Fruit fly (Drosophila melanogaster) whole organism, pupa: ENCODE results near the gene CG7016.
A peak's percentile ranks its signal among the peaks of the same experiment; 100 is the strongest.

ENCODE experiments used
- CG10348 ChIP-seq: fragments of 200-800 bp; sonication (Bioruptor generic); IDR thresholded peaks from 2 replicates; pipeline ENCODE4 v1.3.6; 2022; ENCODE audit warnings: missing biosample characterization, missing genetic modification characterization
- CG12605 ChIP-seq: fragments of 200-800 bp; sonication (Bioruptor generic); IDR thresholded peaks from 2 replicates; pipeline ENCODE4 v1.3.6; 2022; ENCODE audit warnings: missing biosample characterization, missing genetic modification characterization
- CG13204 ChIP-seq: fragments of 200-800 bp; sonication (Bioruptor generic); optimal IDR thresholded peaks from 2 replicates; lab custom pipeline; 2018; ENCODE audit warnings: missing biosample characterization, mild to moderate bottlenecking, missing genetic modification characterization, moderate library complexity
- CG14655 ChIP-seq: fragments of 200-800 bp; sonication (Bioruptor generic); optimal IDR thresholded peaks from 3 replicates; lab custom pipeline; 2017; ENCODE audit warnings: mild to moderate bottlenecking, missing biosample characterization, missing genetic modification reagents, missing genetic modification characterization
- CG15710 ChIP-seq: fragments of 200-800 bp; sonication (Bioruptor generic); optimal IDR thresholded peaks from 2 replicates; lab custom pipeline; 2018; ENCODE audit warnings: missing biosample characterization, mild to moderate bottlenecking, missing genetic modification characterization, moderate library complexity
- CG17806 ChIP-seq: fragments of 200-800 bp; sonication (Bioruptor generic); optimal IDR thresholded peaks from 2 replicates; lab custom pipeline; 2018; ENCODE audit warnings: missing biosample characterization, mild to moderate bottlenecking, missing genetic modification characterization, moderate library complexity
- CG32121 ChIP-seq: fragments of 200-800 bp; sonication (Bioruptor generic); IDR thresholded peaks from 2 replicates; pipeline ENCODE4 v1.3.6; 2022; ENCODE audit warnings: missing biosample characterization, missing genetic modification characterization
- CG34367 ChIP-seq: fragments of 200-800 bp; sonication (Bioruptor generic); optimal IDR thresholded peaks from 2 replicates; lab custom pipeline; 2018; ENCODE audit warnings: missing biosample characterization, mild to moderate bottlenecking, missing genetic modification characterization
- CG4496 ChIP-seq: fragments of 200-800 bp; sonication (Bioruptor generic); IDR thresholded peaks from 3 replicates; pipeline ENCODE4 v1.3.6; 2022; ENCODE audit warnings: missing biosample characterization, missing genetic modification characterization
- CG8159 ChIP-seq: fragments of 200-800 bp; sonication (Bioruptor generic); optimal IDR thresholded peaks from 3 replicates; lab custom pipeline; 2018; ENCODE audit warnings: missing biosample characterization, mild to moderate bottlenecking, missing genetic modification characterization, moderate library complexity
- CG8301 ChIP-seq: fragments of 200-800 bp; sonication (Bioruptor generic); optimal IDR thresholded peaks from 2 replicates; lab custom pipeline; 2018; ENCODE audit warnings: missing biosample characterization, mild to moderate bottlenecking, missing genetic modification characterization
- CG9948 ChIP-seq: fragments of 200-800 bp; sonication (Bioruptor generic); optimal IDR thresholded peaks from 2 replicates; lab custom pipeline; 2018; ENCODE audit warnings: missing biosample characterization, mild to moderate bottlenecking, missing genetic modification characterization, moderate library complexity
- D1 ChIP-seq: fragments of 200-800 bp; sonication (Bioruptor generic); optimal IDR thresholded peaks from 2 replicates; lab custom pipeline; 2018; ENCODE audit warnings: missing biosample characterization, mild to moderate bottlenecking, missing genetic modification characterization, moderate library complexity
- EcR ChIP-seq: fragments of 200-800 bp; sonication (Bioruptor generic); optimal IDR thresholded peaks from 3 replicates; lab custom pipeline; 2019; ENCODE audit warnings: missing biosample characterization, missing genetic modification characterization, mild to moderate bottlenecking, moderate library complexity, missing genetic modification reagents
- Ets98B ChIP-seq: fragments of 200-800 bp; sonication (Bioruptor generic); IDR thresholded peaks from 2 replicates; pipeline ENCODE4 v1.3.6; 2022; ENCODE audit warnings: missing biosample characterization, missing genetic modification characterization
- Pif1A ChIP-seq: fragments of 200-800 bp; sonication (Bioruptor generic); optimal IDR thresholded peaks from 3 replicates; lab custom pipeline; 2016; ENCODE audit warnings: missing biosample characterization, missing genetic modification characterization
- Pif1B ChIP-seq: fragments of 200-800 bp; sonication (Bioruptor generic); optimal IDR thresholded peaks from 3 replicates; lab custom pipeline; 2016; ENCODE audit warnings: missing biosample characterization, missing genetic modification characterization
- Snoo ChIP-seq: fragments of 200-800 bp; sonication (Bioruptor generic); optimal IDR thresholded peaks from 3 replicates; lab custom pipeline; 2017; ENCODE audit warnings: missing biosample characterization, mild to moderate bottlenecking, missing genetic modification characterization, inconsistent platforms
- fd96Ca ChIP-seq: fragments of 200-800 bp; sonication (Bioruptor generic); IDR thresholded peaks from 3 replicates; pipeline ENCODE4 v1.3.6; 2022; ENCODE audit warnings: missing biosample characterization, missing genetic modification characterization
- gl ChIP-seq: fragments of 200-800 bp; sonication (Bioruptor generic); optimal IDR thresholded peaks from 2 replicates; lab custom pipeline; 2018; ENCODE audit warnings: missing biosample characterization, mild to moderate bottlenecking, missing genetic modification characterization
- rn ChIP-seq: fragments of 200-800 bp; sonication (Bioruptor generic); IDR thresholded peaks from 2 replicates; pipeline ENCODE4 v1.3.6; 2022; ENCODE audit warnings: missing biosample characterization, missing genetic modification characterization

CG7016 gene

dm6 chr3R:24851429-24851828, 11.3 kb upstream of the CG7016 start, which contains the start of gene Nct:
Gene Nct, plus strand, starts transcription at chr3R:24851601.
- TF ChIP-seq CG9948 (tag; lab: Kevin White, UChicago) (no peak), rn (no peak), Pif1A (GFP tag; lab: Kevin White, UChicago) (no peak), CG13204 (GFP tag; lab: Kevin White, UChicago) (no peak), CG34367 (tag; lab: Kevin White, UChicago) (no peak), Ets98B (GFP tag; lab: Robert Waterston, UW) (no peak), CG17806 (no peak), D1 (tag; lab: Kevin White, UChicago) (no peak), gl (no peak), CG8301 (tag; lab: Kevin White, UChicago) (no peak), CG12605 (GFP tag; lab: Robert Waterston, UW) (no peak), CG15710 (tag; lab: Kevin White, UChicago) (no peak), Pif1B (GFP tag; lab: Kevin White, UChicago) (no peak), fd96Ca (GFP tag; lab: Robert Waterston, UW) (no peak), CG10348 (GFP tag; lab: Robert Waterston, UW) (no peak), CG8159 (tag; lab: Kevin White, UChicago) (no peak)

DNA sequence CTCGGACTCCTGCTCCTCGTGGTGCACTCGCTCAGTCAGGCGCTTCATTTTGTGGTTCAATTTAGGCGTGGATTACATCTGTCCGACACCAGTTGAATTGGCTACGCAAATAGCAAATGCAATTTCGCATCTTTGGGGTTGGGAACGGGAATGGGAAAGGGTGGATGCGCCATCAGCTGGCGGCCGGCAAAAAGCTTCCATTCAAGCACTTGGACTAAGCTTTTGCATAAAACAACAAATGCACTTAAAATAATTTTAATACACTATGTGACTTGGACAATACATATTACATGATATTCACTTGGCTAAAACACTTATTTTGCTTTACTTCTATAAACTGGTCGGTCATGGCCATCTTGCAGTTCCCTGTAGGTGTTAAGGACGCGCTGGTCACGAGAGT, 6.6 kb upstream of the CG7016 start, which contains the start of gene HDAC11:
Gene HDAC11 (minus strand): TSS at position 101 of the 400 bp plus-strand sequence.
- TF ChIP-seq CG17806 (no peak), CG32121 (0 out of 2 replicates have a peak, but pooled peaks have one; percentile 27)

DNA sequence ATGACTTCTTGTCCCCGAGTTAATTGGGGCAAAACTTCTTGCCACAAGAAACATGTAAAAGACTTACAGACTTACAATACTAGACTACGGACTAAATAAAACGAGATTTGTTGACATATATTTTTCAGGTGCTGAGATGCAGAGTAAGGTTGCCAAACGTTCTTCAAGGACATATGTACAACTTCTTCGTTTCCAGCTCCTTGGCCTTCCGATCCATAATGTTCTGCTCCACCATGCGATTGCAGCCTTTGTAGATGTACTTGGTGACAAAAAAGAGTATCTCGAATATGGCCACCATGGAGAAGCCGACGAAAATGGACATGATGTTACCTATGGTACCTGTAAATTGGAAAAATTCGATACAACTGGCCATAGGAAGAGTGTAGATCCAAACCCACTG, 5.3 kb upstream of the CG7016 start, which contains the start of gene CAH4:
Gene CAH4 (minus strand): TSS at position 101 of the 400 bp plus-strand sequence.
- TF ChIP-seq fd96Ca (GFP tag; lab: Robert Waterston, UW) (no peak), CG12605 (GFP tag; lab: Robert Waterston, UW) (no peak), CG17806 (no peak), CG34367 (tag; lab: Kevin White, UChicago) (no peak), rn (no peak), CG10348 (GFP tag; lab: Robert Waterston, UW) (no peak), Snoo (tag; lab: Kevin White, UChicago) (no peak), CG15710 (tag; lab: Kevin White, UChicago) (no peak), CG14655 (GFP tag; lab: Kevin White, UChicago) (no peak), Ets98B (GFP tag; lab: Robert Waterston, UW) (no peak), Pif1A (GFP tag; lab: Kevin White, UChicago) (no peak), CG4496 (GFP tag; lab: Robert Waterston, UW) (no peak), CG13204 (GFP tag; lab: Kevin White, UChicago) (no peak), CG32121 (no peak)

DNA sequence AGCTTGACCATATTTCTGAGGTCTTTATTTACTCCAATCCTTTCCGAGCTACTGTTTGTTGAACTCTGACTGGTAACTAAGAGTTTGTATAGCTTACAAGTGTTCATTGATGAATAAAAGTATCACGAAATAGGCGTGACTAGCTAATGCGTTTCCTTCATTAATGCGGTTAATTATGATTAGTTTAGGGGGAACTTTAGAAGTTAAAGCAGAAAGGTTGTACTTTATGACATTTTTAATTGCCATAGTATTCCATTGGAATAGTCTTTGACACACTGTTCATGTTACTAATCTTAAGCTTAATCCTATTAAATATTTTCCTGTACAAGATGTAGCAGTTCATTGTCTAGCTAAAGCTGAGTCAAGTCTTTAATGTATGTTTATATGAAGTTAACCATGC, 3.0 kb upstream of the CG7016 start, which contains the start of gene ppk22:
Gene ppk22 (minus strand): TSS at position 101 of the 400 bp plus-strand sequence.
- TF ChIP-seq CG17806 = no peak
- TF ChIP-seq CG12605 (GFP tag; lab: Robert Waterston, UW) = no peak
- TF ChIP-seq CG9948 (tag; lab: Kevin White, UChicago) = no peak
- TF ChIP-seq CG15710 (tag; lab: Kevin White, UChicago) = no peak

dm6 chr3R:24860316-24860826, 2.4 kb upstream of the CG7016 start, which contains the start of gene CG13639:
Gene CG13639, minus strand, starts transcription at chr3R:24860366.
- no peak for TF ChIP-seq Ets98B (GFP tag; lab: Robert Waterston, UW)
- TF ChIP-seq CG34367 (tag; lab: Kevin White, UChicago) = peak; percentile 27
- peak; percentile 87 for TF ChIP-seq EcR (GFP tag; lab: Kevin White, UChicago)

dm6 chr3R:24862065-24862464, 666 bp upstream of the CG7016 start, which contains the start of gene CG13640:
Gene CG13640, minus strand, starts transcription at chr3R:24862165.
- TF ChIP-seq EcR (GFP tag; lab: Kevin White, UChicago) = no peak
- TF ChIP-seq rn = no peak
- no peak for TF ChIP-seq CG9948 (tag; lab: Kevin White, UChicago)
- no peak for TF ChIP-seq D1 (tag; lab: Kevin White, UChicago)
- TF ChIP-seq Pif1B (GFP tag; lab: Kevin White, UChicago) = no peak
- TF ChIP-seq CG15710 (tag; lab: Kevin White, UChicago) = no peak
- TF ChIP-seq Snoo (tag; lab: Kevin White, UChicago) = no peak
- no peak for TF ChIP-seq Ets98B (GFP tag; lab: Robert Waterston, UW)
- TF ChIP-seq CG34367 (tag; lab: Kevin White, UChicago) = no peak
- TF ChIP-seq fd96Ca (GFP tag; lab: Robert Waterston, UW) = no peak
- TF ChIP-seq CG13204 (GFP tag; lab: Kevin White, UChicago) = no peak
- no peak for TF ChIP-seq CG32121
- no peak for TF ChIP-seq CG14655 (GFP tag; lab: Kevin White, UChicago)
- TF ChIP-seq gl = no peak
- no peak for TF ChIP-seq CG17806
- TF ChIP-seq Pif1A (GFP tag; lab: Kevin White, UChicago) = no peak

DNA sequence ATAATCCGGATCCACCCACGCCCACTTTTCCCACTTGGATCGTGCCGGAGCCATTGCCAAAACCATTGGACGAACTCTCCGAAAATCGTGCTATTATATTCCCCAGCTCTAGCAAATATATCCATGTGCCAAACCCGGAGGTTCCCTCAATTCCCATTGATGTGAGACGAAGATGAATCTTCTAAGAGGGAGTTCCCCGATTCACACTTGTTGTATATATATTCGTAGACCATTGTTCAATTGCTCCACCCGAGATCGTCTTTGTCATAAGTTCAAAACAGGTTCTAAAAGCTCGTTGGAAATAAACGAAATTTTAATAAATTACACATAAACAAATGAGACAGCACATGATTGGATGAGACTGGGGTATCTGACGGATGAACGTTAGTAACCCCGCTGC, 1.2 kb downstream of the CG7016 start:
- TF ChIP-seq CG17806 (no peak), Snoo (tag; lab: Kevin White, UChicago) (no peak), fd96Ca (GFP tag; lab: Robert Waterston, UW) (no peak), Ets98B (GFP tag; lab: Robert Waterston, UW) (no peak), CG32121 (no peak), Pif1B (GFP tag; lab: Kevin White, UChicago) (no peak), EcR (GFP tag; lab: Kevin White, UChicago) (no peak), gl (no peak), CG12605 (GFP tag; lab: Robert Waterston, UW) (no peak), Pif1A (GFP tag; lab: Kevin White, UChicago) (no peak), CG9948 (tag; lab: Kevin White, UChicago) (no peak), CG4496 (GFP tag; lab: Robert Waterston, UW) (no peak), CG14655 (GFP tag; lab: Kevin White, UChicago) (no peak), D1 (tag; lab: Kevin White, UChicago) (no peak), rn (no peak), CG8159 (tag; lab: Kevin White, UChicago) (no peak), CG15710 (tag; lab: Kevin White, UChicago) (no peak), CG10348 (GFP tag; lab: Robert Waterston, UW) (no peak)
- TF ChIP-seq, all 21 proteins: peak for 0
